Fruit fly (Drosophila melanogaster) whole organism: Measurements from ENCODE around the gene CG4186.

Experiments
- CG8478 ChIP-seq: fragments of >200 bp; optimal IDR thresholded peaks from 2 replicates; lab custom pipeline; 2018; ENCODE audit warnings: inconsistent platforms
- Dll ChIP-seq: fragments of >200 bp; optimal IDR thresholded peaks from 2 replicates; lab custom pipeline; 2017
- EcR ChIP-seq, 2 experiments: fragments of >200 bp; optimal IDR thresholded peaks; 2 replicates each; lab custom pipeline; 2017; ENCODE audit warnings: missing biosample characterization in 2 of 2, missing genetic modification characterization in 2 of 2, missing genetic modification reagents in 2 of 2
- pan ChIP-seq: fragments of >200 bp; optimal IDR thresholded peaks from 2 replicates; lab custom pipeline; 2017
- psq ChIP-seq: fragments of >200 bp; optimal IDR thresholded peaks from 2 replicates; lab custom pipeline; 2017
- usp ChIP-seq: fragments of >200 bp; optimal IDR thresholded peaks from 2 replicates; lab custom pipeline; 2017; ENCODE audit warnings: missing biosample characterization, missing genetic modification characterization, mixed read lengths

CG4186 gene

DNA sequence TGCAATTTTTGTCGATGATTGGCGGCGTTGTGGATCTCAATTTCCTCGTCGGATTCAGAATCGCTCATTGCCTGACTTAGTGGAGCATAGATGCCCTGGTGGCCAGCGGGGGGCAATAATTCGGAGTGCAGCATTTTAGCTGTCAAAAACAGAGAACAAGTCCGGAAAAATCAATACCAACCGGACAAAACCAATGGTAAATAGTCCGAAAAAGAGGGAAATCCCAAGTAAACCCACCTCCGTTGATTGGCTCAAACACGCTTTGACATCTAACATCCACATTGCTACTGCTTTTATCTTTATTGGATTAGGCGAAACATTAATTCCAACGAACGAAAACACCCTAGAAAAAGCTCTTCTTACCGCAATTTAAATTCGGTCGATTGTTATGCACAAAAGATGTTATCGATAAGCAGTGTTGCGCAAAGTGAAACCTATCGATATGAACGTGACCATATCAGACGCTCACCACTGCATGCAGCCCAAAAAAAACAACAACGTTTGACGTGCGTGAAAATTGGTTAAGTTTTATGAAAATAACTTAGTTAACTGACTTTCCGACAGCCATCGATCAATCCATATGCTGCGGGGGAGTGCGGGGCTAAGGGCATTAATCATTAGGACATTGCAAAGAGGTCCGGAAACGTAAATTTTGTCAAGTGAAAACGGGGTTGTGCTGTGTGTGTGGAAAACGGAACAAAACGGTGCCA lies 46.4 kb downstream of the CG4186 start, which contains the start of the genes CG3618 and Pka-R1:
Gene CG3618, minus strand, starts transcription at position 410 of the 710 bp plus-strand sequence.
Gene Pka-R1, plus strand, starts transcription at position 453 of the 710 bp plus-strand sequence.
- TF ChIP-seq CG8478 (lab: Kevin White, UChicago), result no peak
- TF ChIP-seq Dll (lab: Kevin White, UChicago), result no peak
- TF ChIP-seq pan, result no peak
- no peak for TF ChIP-seq EcR (GFP tag; optimal IDR thresholded peaks at IDR 0.05; lab: Kevin White, UChicago)
- TF ChIP-seq usp (GFP tag; lab: Kevin White, UChicago), result no peak
- no peak for TF ChIP-seq psq (lab: Kevin White, UChicago)

DNA sequence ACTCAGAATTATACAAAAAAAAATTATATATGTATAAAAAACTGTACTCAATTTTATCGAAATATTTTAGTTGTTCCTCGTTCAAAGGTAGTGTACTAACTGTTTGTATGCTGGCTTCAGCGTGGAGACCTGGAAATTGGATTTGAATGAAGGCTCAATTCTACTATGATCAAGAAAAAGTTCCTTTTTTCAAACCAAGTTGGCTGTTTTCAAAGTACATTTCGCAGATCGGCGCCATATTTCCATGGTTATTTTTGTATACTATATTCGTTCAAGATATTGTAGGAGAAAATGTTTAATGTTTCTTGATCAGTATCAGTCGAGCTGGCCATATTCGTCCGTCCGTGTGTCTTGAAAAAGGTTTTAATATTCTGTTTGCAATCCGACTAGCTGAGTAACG lies 48.5 kb downstream of the CG4186 start, which contains the start of gene Mst77F:
Gene Mst77F, minus strand, starts transcription at position 101 of the 400 bp plus-strand sequence.
- TF ChIP-seq CG8478 (lab: Kevin White, UChicago) (no peak), psq (lab: Kevin White, UChicago) (no peak), usp (GFP tag; lab: Kevin White, UChicago) (no peak), pan (no peak), EcR (GFP tag; optimal IDR thresholded peaks at IDR 0.05; lab: Kevin White, UChicago) (no peak), Dll (lab: Kevin White, UChicago) (no peak)
